Fruit fly (Drosophila melanogaster): ENCODE results near the gene z.

Gene z

dm6 chrX:2466919-2467318 lies 19.4 kb downstream of the z start (continued):
- TF ChIP-seq emc (GFP tag; optimal IDR thresholded peaks at IDR 0.05): no peak
- no peak for TF ChIP-seq corto (GFP tag; optimal IDR thresholded peaks at IDR 0.05)
- peak; percentile 38 for TF ChIP-seq CG32772 (GFP tag; IDR thresholded peaks at IDR 0.05)

DNA sequence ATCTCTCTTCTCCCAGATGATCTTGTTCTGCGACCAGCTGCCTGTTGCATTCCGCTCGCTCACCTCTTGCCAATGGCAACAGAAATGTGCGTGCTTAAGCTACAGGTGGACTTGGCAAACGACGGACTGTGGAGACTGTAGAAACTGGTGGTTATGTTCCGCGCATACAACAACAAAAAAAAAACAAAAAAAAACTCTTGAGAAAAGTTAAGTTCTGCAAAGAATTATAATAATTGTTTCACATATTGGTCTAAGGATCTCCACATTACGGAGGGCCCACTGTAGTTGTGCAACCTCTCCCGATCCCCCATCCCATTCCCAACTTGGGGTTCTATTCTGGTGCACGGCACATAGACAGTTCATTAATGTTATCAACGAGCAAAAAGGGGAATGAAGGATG lies 21.0 kb downstream of the z start:
- TF ChIP-seq phol (tag; optimal IDR thresholded peaks at IDR 0.05): peak; percentile 77
- TF ChIP-seq CG15601 (tag; optimal IDR thresholded peaks at IDR 0.05): peak; percentile 74
- peak; percentile 63 for TF ChIP-seq CG17385 (GFP tag; optimal IDR thresholded peaks at IDR 0.05)
- no peak for TF ChIP-seq lov (optimal IDR thresholded peaks at IDR 0.05)
- peak; percentile 86 for TF ChIP-seq lov (GFP tag; IDR thresholded peaks at IDR 0.05)
- TF ChIP-seq wek (GFP tag; optimal IDR thresholded peaks at IDR 0.05): peak; percentile 20
- TF ChIP-seq gfzf (GFP tag; optimal IDR thresholded peaks at IDR 0.05): no peak
- no peak for TF ChIP-seq MBD-R2 (GFP tag; IDR thresholded peaks at IDR 0.05)
- peak; percentile 18 for TF ChIP-seq CG15073 (GFP tag; optimal IDR thresholded peaks at IDR 0.05)
- no peak for TF ChIP-seq CG10565 (GFP tag; optimal IDR thresholded peaks at IDR 0.05)
- TF ChIP-seq CG2129 (GFP tag; IDR thresholded peaks at IDR 0.05; ENCODE audit: partially characterized antibody): no peak
- TF ChIP-seq amos (GFP tag; IDR thresholded peaks at IDR 0.05; ENCODE audit: partially characterized antibody): no peak
- no peak for TF ChIP-seq Lpt (GFP tag; optimal IDR thresholded peaks at IDR 0.05)
- peak; percentile 61 for TF ChIP-seq CG1529 (GFP tag; optimal IDR thresholded peaks at IDR 0.05)
- peak; percentile 66 for TF ChIP-seq Asciz (GFP tag; optimal IDR thresholded peaks at IDR 0.05)
- peak; percentile 28 for TF ChIP-seq Fer3 (tag; optimal IDR thresholded peaks at IDR 0.05)
- TF ChIP-seq ind (GFP tag; optimal IDR thresholded peaks at IDR 0.05): peak; percentile 67
- TF ChIP-seq CG17328 (GFP tag; IDR thresholded peaks at IDR 0.05): peak; percentile 82
- no peak; the same call in 1 of the 2 replicates for TF ChIP-seq Ravus (GFP tag; IDR thresholded peaks at IDR 0.05)
- TF ChIP-seq cas (GFP tag; IDR thresholded peaks at IDR 0.05): no peak
- TF ChIP-seq HLH4C (GFP tag; IDR thresholded peaks at IDR 0.05; ENCODE audit: partially characterized antibody): no peak
- peak; percentile 87 for TF ChIP-seq dmrt11E (tag; optimal IDR thresholded peaks at IDR 0.05)
- TF ChIP-seq pum (GFP tag; optimal IDR thresholded peaks at IDR 0.05): peak; percentile 72
- TF ChIP-seq CG8388 (GFP tag; optimal IDR thresholded peaks at IDR 0.05): peak; percentile 70
- TF ChIP-seq tgo (GFP tag; IDR thresholded peaks at IDR 0.05): peak; percentile 61
- peak; percentile 91 for TF ChIP-seq CG4404 (GFP tag; IDR thresholded peaks at IDR 0.05)
- no peak for TF ChIP-seq Dp (GFP tag; optimal IDR thresholded peaks at IDR 0.05)
- TF ChIP-seq exex (tag; optimal IDR thresholded peaks at IDR 0.05): no peak
- peak; percentile 76 for TF ChIP-seq Awh (GFP tag; IDR thresholded peaks at IDR 0.05)
- no peak for TF ChIP-seq HLHmδ (GFP tag; optimal IDR thresholded peaks at IDR 0.05)
- TF ChIP-seq CG2875 (GFP tag; optimal IDR thresholded peaks at IDR 0.05): peak; percentile 51
- TF ChIP-seq emc (GFP tag; optimal IDR thresholded peaks at IDR 0.05): no peak
- TF ChIP-seq CG5180 (GFP tag; optimal IDR thresholded peaks at IDR 0.05): peak; percentile 46
- peak; percentile 68 for TF ChIP-seq CG10267 (tag; optimal IDR thresholded peaks at IDR 0.05)
- TF ChIP-seq seq (GFP tag; IDR thresholded peaks at IDR 0.05): no peak
- TF ChIP-seq chif (GFP tag; optimal IDR thresholded peaks at IDR 0.05): peak; percentile 52 to 86
- no peak for TF ChIP-seq CG17568 (GFP tag; optimal IDR thresholded peaks at IDR 0.05)
- no peak for TF ChIP-seq Dfd (GFP tag; optimal IDR thresholded peaks at IDR 0.05)
- TF ChIP-seq CG10959 (GFP tag; IDR thresholded peaks at IDR 0.05): peak; percentile 89
- peak; percentile 92 for TF ChIP-seq Med (GFP tag)
- TF ChIP-seq org-1 (GFP tag; optimal IDR thresholded peaks at IDR 0.05): peak; percentile 45
- 0 out of 2 replicates have a peak, but pooled peaks have one; percentile 52 for TF ChIP-seq wor (GFP tag; IDR thresholded peaks at IDR 0.05)
- peak; percentile 53 for TF ChIP-seq CG7556 (GFP tag; optimal IDR thresholded peaks at IDR 0.05)
- peak; percentile 86 for TF ChIP-seq sisA (GFP tag; IDR thresholded peaks at IDR 0.05)
- no peak for TF ChIP-seq CG8478 (optimal IDR thresholded peaks at IDR 0.05)
- peak; percentile 71 for TF ChIP-seq Chrac-16 (GFP tag; optimal IDR thresholded peaks at IDR 0.05)
- peak; percentile 59 for TF ChIP-seq CG7372 (GFP tag; IDR thresholded peaks at IDR 0.05)
- peak; percentile 90 for TF ChIP-seq zfh1 (GFP tag; IDR thresholded peaks at IDR 0.05)
